Worm (Caenorhabditis elegans) whole organism, early embryonic: ENCODE measurements around the gene nhr-146.

Experiments used
- ceh-36 ChIP-seq: sonication (generic microtip); optimal IDR thresholded peaks from 2 replicates; lab custom pipeline; 2016; ENCODE audit warnings: missing genetic modification characterization, inconsistent platforms, missing compliant biosample characterization
- flt-1 ChIP-seq: fragments of 200-800 bp; sonication (Bioruptor generic); IDR thresholded peaks from 2 replicates; pipeline ENCODE4 v1.3.6; 2022; ENCODE audit warnings: missing genetic modification characterization, missing compliant biosample characterization
- pes-1 ChIP-seq: fragments of 200-800 bp; sonication (Bioruptor generic); IDR thresholded peaks from 2 replicates; pipeline ENCODE4 v1.3.6; 2022; ENCODE audit warnings: missing genetic modification reagents, missing genetic modification characterization, missing compliant biosample characterization

- TF ChIP-seq ceh-36 (tag; lab: Kevin White, UChicago), result no peak
- no peak for TF ChIP-seq pes-1
- no peak for TF ChIP-seq flt-1 (GFP tag; lab: Robert Waterston, UW)
Observed at ce11 chrIV:1623712-1624111, 2.9 kb upstream of the nhr-146 start, which contains the start of gene nhr-87.
